Worm (Caenorhabditis elegans) whole organism, L2 larva: ENCODE data around the gene arl-5.

ENCODE experiments used
- C34F6.9 ChIP-seq: fragments of 150-350 bp; optimal IDR thresholded peaks from 2 replicates; lab custom pipeline; 2014; ENCODE audit warnings: missing biosample characterization, missing genetic modification characterization
- F13H6.1 ChIP-seq: sonication (generic microtip); optimal IDR thresholded peaks from 2 replicates; lab custom pipeline; 2016; ENCODE audit warnings: missing genetic modification characterization, missing compliant biosample characterization
- R02D3.7 ChIP-seq: fragments of 150-350 bp; optimal IDR thresholded peaks from 2 replicates; lab custom pipeline; 2014; ENCODE audit warnings: missing biosample characterization, missing genetic modification characterization
- Y55F3AM.14 ChIP-seq: fragments of 200-800 bp; sonication (Bioruptor generic); optimal IDR thresholded peaks from 2 replicates; lab custom pipeline; 2018; ENCODE audit warnings: mild to moderate bottlenecking, missing genetic modification characterization, missing compliant biosample characterization
- ZK546.5 ChIP-seq: sonication (generic microtip); optimal IDR thresholded peaks from 2 replicates; lab custom pipeline; 2017; ENCODE audit warnings: missing biosample characterization, missing genetic modification characterization
- alr-1 ChIP-seq: fragments of 150-350 bp; optimal IDR thresholded peaks from 2 replicates; lab custom pipeline; 2014; ENCODE audit warnings: missing biosample characterization, missing genetic modification characterization
- aly-2 ChIP-seq: fragments of 150-350 bp; optimal IDR thresholded peaks from 2 replicates; lab custom pipeline; 2014; ENCODE audit warnings: missing biosample characterization, missing genetic modification characterization
- ama-1 ChIP-seq: fragments of 150-350 bp; optimal IDR thresholded peaks from 2 replicates; lab custom pipeline; 2018; ENCODE audit warnings: inconsistent platforms
- blmp-1 ChIP-seq: sonication (generic microtip); optimal IDR thresholded peaks from 2 replicates; lab custom pipeline; 2017; ENCODE audit warnings: missing genetic modification characterization, mild to moderate bottlenecking, missing compliant biosample characterization, antibody characterized with exemption, moderate library complexity; ENCODE audit not compliant: insufficient read depth
- ceh-16 ChIP-seq: fragments of 150-350 bp; optimal IDR thresholded peaks from 2 replicates; lab custom pipeline; 2014; ENCODE audit warnings: missing biosample characterization, missing genetic modification characterization
- ceh-82 ChIP-seq: fragments of 150-350 bp; optimal IDR thresholded peaks from 2 replicates; lab custom pipeline; 2014; ENCODE audit warnings: missing biosample characterization, missing genetic modification characterization
- crh-2 ChIP-seq: sonication (generic microtip); optimal IDR thresholded peaks from 2 replicates; lab custom pipeline; 2017; ENCODE audit warnings: missing biosample characterization, missing genetic modification characterization
- dmd-4 ChIP-seq: sonication (generic microtip); optimal IDR thresholded peaks from 2 replicates; lab custom pipeline; 2017; ENCODE audit warnings: missing biosample characterization, missing genetic modification characterization
- egl-27 ChIP-seq: sonication (generic microtip); optimal IDR thresholded peaks from 3 replicates; lab custom pipeline; 2017; ENCODE audit warnings: missing biosample characterization, missing genetic modification reagents, missing genetic modification characterization
- elt-1 ChIP-seq: fragments of 150-350 bp; optimal IDR thresholded peaks from 2 replicates; lab custom pipeline; 2014; ENCODE audit warnings: missing biosample characterization, missing genetic modification characterization
- elt-3 ChIP-seq: sonication (generic microtip); optimal IDR thresholded peaks from 2 replicates; lab custom pipeline; 2017; ENCODE audit warnings: missing biosample characterization, missing genetic modification characterization
- fos-1 ChIP-seq: fragments of 150-350 bp; optimal IDR thresholded peaks from 2 replicates; lab custom pipeline; 2014; ENCODE audit warnings: missing biosample characterization, missing genetic modification characterization
- gmeb-1 ChIP-seq: fragments of 150-350 bp; optimal IDR thresholded peaks from 2 replicates; lab custom pipeline; 2014; ENCODE audit warnings: missing biosample characterization, missing genetic modification characterization
- lin-11 ChIP-seq: fragments of 150-350 bp; sonication (generic microtip); optimal IDR thresholded peaks from 2 replicates; lab custom pipeline; 2014; ENCODE audit warnings: missing biosample characterization, missing genetic modification characterization, inconsistent platforms, mixed read lengths
- lin-39 ChIP-seq: fragments of 150-350 bp; optimal IDR thresholded peaks from 2 replicates; lab custom pipeline; 2014; ENCODE audit warnings: missing biosample characterization, missing genetic modification reagents, missing genetic modification characterization
- lsy-2 ChIP-seq, 2 experiments: fragments of 150-350 bp in 1 of 2; sonication (generic microtip) in 1 of 2; optimal IDR thresholded peaks; 2 replicates each; lab custom pipeline; 2014 to 2017; ENCODE audit warnings: missing biosample characterization in 2 of 2, missing genetic modification characterization in 2 of 2
- mab-5 ChIP-seq: fragments of 150-350 bp; optimal IDR thresholded peaks from 2 replicates; lab custom pipeline; 2014; ENCODE audit warnings: missing biosample characterization, missing genetic modification characterization
- mbf-1 ChIP-seq: sonication (generic microtip); optimal IDR thresholded peaks from 2 replicates; lab custom pipeline; 2017; ENCODE audit warnings: missing biosample characterization, missing genetic modification characterization
- mdl-1 ChIP-seq, 2 experiments: fragments of 150-350 bp in 1 of 2; sonication (generic microtip) in 1 of 2; optimal IDR thresholded peaks; 2 replicates each; lab custom pipeline; 2017; ENCODE audit warnings: missing biosample characterization in 2 of 2, missing genetic modification characterization in 2 of 2
- nhr-10 ChIP-seq: sonication (generic microtip); optimal IDR thresholded peaks from 2 replicates; lab custom pipeline; 2017; ENCODE audit warnings: missing biosample characterization, missing genetic modification characterization
- nhr-11 ChIP-seq: fragments of 150-350 bp; optimal IDR thresholded peaks from 2 replicates; lab custom pipeline; 2014; ENCODE audit warnings: missing biosample characterization, missing genetic modification characterization
- nhr-12 ChIP-seq: fragments of 150-350 bp; optimal IDR thresholded peaks from 2 replicates; lab custom pipeline; 2014; ENCODE audit warnings: missing biosample characterization, missing genetic modification characterization
- nhr-129 ChIP-seq: fragments of 150-350 bp; optimal IDR thresholded peaks from 2 replicates; lab custom pipeline; 2014; ENCODE audit warnings: missing biosample characterization, missing genetic modification characterization
- nhr-21 ChIP-seq: fragments of 150-350 bp; optimal IDR thresholded peaks from 2 replicates; lab custom pipeline; 2014; ENCODE audit warnings: missing biosample characterization, missing genetic modification characterization
- nhr-23 ChIP-seq: fragments of 150-350 bp; optimal IDR thresholded peaks from 2 replicates; lab custom pipeline; 2014; ENCODE audit warnings: missing biosample characterization, missing genetic modification reagents, missing genetic modification characterization
- nhr-237 ChIP-seq: fragments of 150-350 bp; optimal IDR thresholded peaks from 2 replicates; lab custom pipeline; 2014; ENCODE audit warnings: missing biosample characterization, missing genetic modification characterization
- nhr-25 ChIP-seq: fragments of 150-350 bp; sonication (generic microtip); optimal IDR thresholded peaks from 3 replicates; lab custom pipeline; 2014; ENCODE audit warnings: missing biosample characterization, missing genetic modification characterization
- nhr-6 ChIP-seq: fragments of 150-350 bp; optimal IDR thresholded peaks from 2 replicates; lab custom pipeline; 2014; ENCODE audit warnings: missing biosample characterization, missing genetic modification characterization
- nhr-77 ChIP-seq: fragments of 150-350 bp; optimal IDR thresholded peaks from 2 replicates; lab custom pipeline; 2014; ENCODE audit warnings: missing biosample characterization, missing genetic modification characterization
- peb-1 ChIP-seq: fragments of 150-350 bp; optimal IDR thresholded peaks from 2 replicates; lab custom pipeline; 2014; ENCODE audit warnings: missing biosample characterization, missing genetic modification characterization
- sem-4 ChIP-seq: fragments of 150-350 bp; optimal IDR thresholded peaks from 2 replicates; lab custom pipeline; 2014; ENCODE audit warnings: missing biosample characterization, missing genetic modification reagents, missing genetic modification characterization
- skn-1 ChIP-seq: sonication (generic microtip); optimal IDR thresholded peaks from 2 replicates; lab custom pipeline; 2017; ENCODE audit warnings: missing biosample characterization, missing genetic modification characterization
- sma-9 ChIP-seq, 2 experiments: fragments of 150-350 bp in 1 of 2; sonication (generic microtip) in 1 of 2; optimal IDR thresholded peaks; 2 replicates each; lab custom pipeline; 2014 to 2016; ENCODE audit warnings: missing genetic modification characterization in 2 of 2, mild to moderate bottlenecking in 1 of 2, missing biosample characterization in 1 of 2, missing compliant biosample characterization in 1 of 2, missing genetic modification reagents in 1 of 2, moderate library complexity in 1 of 2
- snpc-4 ChIP-seq: fragments of 150-350 bp; optimal IDR thresholded peaks from 2 replicates; lab custom pipeline; 2014; ENCODE audit warnings: missing biosample characterization, missing genetic modification characterization
- unc-39 ChIP-seq: fragments of 150-350 bp; optimal IDR thresholded peaks from 2 replicates; lab custom pipeline; 2014; ENCODE audit warnings: missing biosample characterization, missing genetic modification characterization
- unc-55 ChIP-seq: fragments of 150-350 bp; sonication (generic microtip); optimal IDR thresholded peaks from 3 replicates; lab custom pipeline; 2014; ENCODE audit warnings: missing biosample characterization, missing genetic modification reagents, missing genetic modification characterization
- unc-62 ChIP-seq: fragments of 150-350 bp; optimal IDR thresholded peaks from 2 replicates; lab custom pipeline; 2014; ENCODE audit warnings: missing biosample characterization, missing genetic modification reagents, missing genetic modification characterization
- zag-1 ChIP-seq: fragments of 150-350 bp; optimal IDR thresholded peaks from 2 replicates; lab custom pipeline; 2014; ENCODE audit warnings: missing biosample characterization, missing genetic modification characterization
- ztf-1 ChIP-seq: fragments of 200-800 bp; sonication (Bioruptor generic); conservative IDR thresholded peaks from 2 replicates; pipeline ENCODE4 v1.3.6; 2022; ENCODE audit warnings: missing genetic modification characterization, missing compliant biosample characterization
- ztf-11 ChIP-seq: sonication (generic microtip); optimal IDR thresholded peaks from 2 replicates; lab custom pipeline; 2017; ENCODE audit warnings: missing biosample characterization, missing genetic modification characterization
- ztf-4 ChIP-seq: fragments of 150-350 bp; optimal IDR thresholded peaks from 2 replicates; lab custom pipeline; 2014; ENCODE audit warnings: missing biosample characterization, missing genetic modification characterization

Gene arl-5

ce11 chrIII:9808179-9808578 is 14.9 kb upstream of the arl-5 start, which contains the start of gene gtap-2:
Gene gtap-2, plus strand, starts transcription at chrIII:9808544.
- TF ChIP-seq nhr-129 (tag; lab: Kevin White, UChicago) (no peak), C34F6.9 (tag; lab: Kevin White, UChicago) (peak; percentile 69), lin-11 (no peak), peb-1 (no peak), aly-2 (tag; lab: Kevin White, UChicago) (no peak), unc-55 (GFP tag; lab: Kevin White, UChicago) (peak; percentile 64), sma-9 (GFP tag; optimal IDR thresholded peaks at IDR 0.05; lab: Kevin White, UChicago) (peak; percentile 15), sma-9 (tag; optimal IDR thresholded peaks at IDR 0.05; lab: Kevin White, UChicago) (no peak), lsy-2 (tag; optimal IDR thresholded peaks at IDR 0.05; lab: Kevin White, UChicago) (peak in 1 of 2 experiments; percentile 65), elt-1 (no peak), nhr-10 (tag; lab: Kevin White, UChicago) (no peak), sem-4 (tag; lab: Kevin White, UChicago) (no peak), ztf-1 (GFP tag; lab: Robert Waterston, UW) (no peak), nhr-77 (tag; lab: Kevin White, UChicago) (no peak), gmeb-1 (tag; lab: Kevin White, UChicago) (no peak), unc-62 (GFP tag; lab: Kevin White, UChicago) (no peak)

- TF ChIP-seq nhr-23 (tag; lab: Kevin White, UChicago) = no peak
- no peak for TF ChIP-seq fos-1 (tag; lab: Kevin White, UChicago)
- TF ChIP-seq Y55F3AM.14 (GFP tag; lab: Kevin White, UChicago) = no peak
- no peak for TF ChIP-seq nhr-129 (tag; lab: Kevin White, UChicago)
- TF ChIP-seq nhr-77 (tag; lab: Kevin White, UChicago) = no peak
- no peak for TF ChIP-seq mab-5 (tag; lab: Kevin White, UChicago)
- TF ChIP-seq mbf-1 (tag; lab: Kevin White, UChicago) = no peak
- TF ChIP-seq sma-9 (GFP tag; optimal IDR thresholded peaks at IDR 0.05; lab: Kevin White, UChicago) = no peak
- TF ChIP-seq sma-9 (tag; optimal IDR thresholded peaks at IDR 0.05; lab: Kevin White, UChicago) = no peak
- TF ChIP-seq, all 48 proteins: peak for 0
These were observed 9.9 kb upstream of the arl-5 start, which contains the start of gene ZK632.14 for ce11 chrIII:9813146-9813545. Gene ZK632.14, plus strand, starts transcription at chrIII:9813446.

- no peak for TF ChIP-seq sma-9 (GFP tag; optimal IDR thresholded peaks at IDR 0.05; lab: Kevin White, UChicago)
- no peak for TF ChIP-seq sma-9 (tag; optimal IDR thresholded peaks at IDR 0.05; lab: Kevin White, UChicago)
- TF ChIP-seq lin-39 (tag; lab: Kevin White, UChicago) = no peak
- TF ChIP-seq nhr-6 (tag; lab: Kevin White, UChicago) = no peak
- TF ChIP-seq elt-3 (tag; lab: Kevin White, UChicago) = no peak
- no peak for TF ChIP-seq nhr-11 (tag; lab: Kevin White, UChicago)
- TF ChIP-seq snpc-4 = no peak
- no peak for TF ChIP-seq gmeb-1 (tag; lab: Kevin White, UChicago)
- no peak for TF ChIP-seq ztf-1 (GFP tag; lab: Robert Waterston, UW)
- no peak for TF ChIP-seq unc-62 (GFP tag; lab: Kevin White, UChicago)
- TF ChIP-seq zag-1 (tag; lab: Kevin White, UChicago) = no peak
- TF ChIP-seq nhr-21 (tag; lab: Kevin White, UChicago) = no peak
- TF ChIP-seq R02D3.7 (tag; lab: Kevin White, UChicago) = no peak
- peak; percentile 10 for TF ChIP-seq crh-2 (tag; lab: Kevin White, UChicago)
- TF ChIP-seq peb-1 = no peak
- no peak for TF ChIP-seq nhr-23 (tag; lab: Kevin White, UChicago)
- TF ChIP-seq alr-1 (tag; lab: Kevin White, UChicago) = no peak
- TF ChIP-seq nhr-25 (tag; lab: Kevin White, UChicago) = no peak
- TF ChIP-seq lsy-2 (tag; optimal IDR thresholded peaks at IDR 0.05; lab: Kevin White, UChicago) = peak; percentile 11
- TF ChIP-seq ztf-11 (tag; lab: Kevin White, UChicago) = no peak
- peak; percentile 1 for TF ChIP-seq F13H6.1
- no peak for TF ChIP-seq mab-5 (tag; lab: Kevin White, UChicago)
- no peak for TF ChIP-seq elt-1
- TF ChIP-seq egl-27 (tag; lab: Kevin White, UChicago) = no peak
- peak; percentile 21 for TF ChIP-seq ztf-4 (tag; lab: Kevin White, UChicago)
- no peak for TF ChIP-seq nhr-12
- no peak for TF ChIP-seq ceh-82 (tag; lab: Kevin White, UChicago)
- TF ChIP-seq nhr-237 (tag; lab: Kevin White, UChicago) = no peak
- no peak for TF ChIP-seq dmd-4
- TF ChIP-seq ama-1 = peak; percentile 31
- peak; percentile 52 for TF ChIP-seq nhr-129 (tag; lab: Kevin White, UChicago)
- no peak for TF ChIP-seq fos-1 (tag; lab: Kevin White, UChicago)
- no peak for TF ChIP-seq mbf-1 (tag; lab: Kevin White, UChicago)
- TF ChIP-seq skn-1 (tag; lab: Kevin White, UChicago) = no peak
- no peak for TF ChIP-seq unc-39
- no peak for TF ChIP-seq ceh-16 (tag; lab: Kevin White, UChicago)
- peak; percentile 49 for TF ChIP-seq unc-55 (GFP tag; lab: Kevin White, UChicago)
- no peak for TF ChIP-seq ZK546.5 (tag; lab: Kevin White, UChicago)
- TF ChIP-seq Y55F3AM.14 (GFP tag; lab: Kevin White, UChicago) = no peak
- no peak for TF ChIP-seq blmp-1 (tag; lab: Kevin White, UChicago)
- no peak for TF ChIP-seq nhr-10 (tag; lab: Kevin White, UChicago)
- TF ChIP-seq lin-11 = peak; percentile 34
- TF ChIP-seq nhr-77 (tag; lab: Kevin White, UChicago) = no peak
- TF ChIP-seq mdl-1 (tag; optimal IDR thresholded peaks at IDR 0.05; lab: Kevin White, UChicago) = no peak
These were observed 5.9 kb upstream of the arl-5 start, which contains the start of gene cnx-1 for ce11 chrIII:9817087-9817612. Gene cnx-1, minus strand, starts transcription at chrIII:9817137.
